Fruit fly (Drosophila melanogaster): ENCODE results near the gene CG11248.

The CG11248 gene

dm6 chr3L:21679687-21680086 lies at the start of gene CG11248, which contains the start of gene Als2 (continued):
- TF ChIP-seq CG1602 (GFP tag; optimal IDR thresholded peaks at IDR 0.05), result peak; percentile 81
- no peak for TF ChIP-seq Hr78 (GFP tag; optimal IDR thresholded peaks at IDR 0.05)
- no peak for TF ChIP-seq tio (GFP tag; optimal IDR thresholded peaks at IDR 0.05)
- no peak for TF ChIP-seq sd (tag; optimal IDR thresholded peaks at IDR 0.05)
- peak; percentile 20 for TF ChIP-seq NK7.1 (GFP tag; optimal IDR thresholded peaks at IDR 0.05)
- TF ChIP-seq CG15011 (GFP tag; optimal IDR thresholded peaks at IDR 0.05), result no peak
- no peak for TF ChIP-seq MESR4 (GFP tag; optimal IDR thresholded peaks at IDR 0.05)
- TF ChIP-seq CG13287 (GFP tag; IDR thresholded peaks at IDR 0.05; ENCODE audit: partially characterized antibody), result 0 out of 2 replicates have a peak, but pooled peaks have one; percentile 8
- no peak for TF ChIP-seq CG14965 (GFP tag; optimal IDR thresholded peaks at IDR 0.05; ENCODE audit: borderline replicate concordance)
- TF ChIP-seq CG3065 (GFP tag; optimal IDR thresholded peaks at IDR 0.05), result peak; percentile 28
- TF ChIP-seq CG42726 (GFP tag; IDR thresholded peaks at IDR 0.05; ENCODE audit: partially characterized antibody), result no peak
- TF ChIP-seq Meics (GFP tag; optimal IDR thresholded peaks at IDR 0.05), result peak; percentile 69
- TF ChIP-seq pros (GFP tag; optimal IDR thresholded peaks at IDR 0.05), result no peak
- TF ChIP-seq Sry-δ (GFP tag; optimal IDR thresholded peaks at IDR 0.05), result peak; percentile 60
- no peak for TF ChIP-seq Nf-YC (tag; optimal IDR thresholded peaks at IDR 0.05)
- TF ChIP-seq CG7357 (GFP tag; IDR thresholded peaks at IDR 0.05), result 0 out of 3 replicates have a peak, but pooled peaks have one; percentile 50
- TF ChIP-seq Myb (GFP tag; optimal IDR thresholded peaks at IDR 0.05), result peak; percentile 4
- TF ChIP-seq Hmr (GFP tag; optimal IDR thresholded peaks at IDR 0.05), result no peak
- peak; percentile 49; the same call in 1 of the 3 replicates for TF ChIP-seq C15 (GFP tag; IDR thresholded peaks at IDR 0.05)
- TF ChIP-seq kni (GFP tag; optimal IDR thresholded peaks at IDR 0.05), result no peak
- peak; percentile 54 for TF ChIP-seq Ets97D (GFP tag; optimal IDR thresholded peaks at IDR 0.05)
- no peak for TF ChIP-seq lbe (GFP tag; optimal IDR thresholded peaks at IDR 0.05)
- TF ChIP-seq CG11085 (GFP tag; IDR thresholded peaks at IDR 0.05), result no peak
- no peak for TF ChIP-seq Dfd (GFP tag; optimal IDR thresholded peaks at IDR 0.05)
- TF ChIP-seq p53 (GFP tag; optimal IDR thresholded peaks at IDR 0.05), result no peak
- peak; percentile 47; the same call in 1 of the 3 replicates for TF ChIP-seq CG14050 (GFP tag; IDR thresholded peaks at IDR 0.05)
- no peak for TF ChIP-seq Opbp (GFP tag; IDR thresholded peaks at IDR 0.05; ENCODE audit: partially characterized antibody)
- no peak for TF ChIP-seq sna (GFP tag; IDR thresholded peaks at IDR 0.05; ENCODE audit: partially characterized antibody)
- no peak for TF ChIP-seq nom (GFP tag; optimal IDR thresholded peaks at IDR 0.05)
- peak; percentile 75 for TF ChIP-seq pnt (GFP tag; optimal IDR thresholded peaks at IDR 0.05)
- peak; percentile 45 for TF ChIP-seq CG8089 (GFP tag; optimal IDR thresholded peaks at IDR 0.05)
- no peak for TF ChIP-seq salm (tag; optimal IDR thresholded peaks at IDR 0.05)
- TF ChIP-seq tup (GFP tag; optimal IDR thresholded peaks at IDR 0.05), result no peak
- TF ChIP-seq eyg (GFP tag; optimal IDR thresholded peaks at IDR 0.05), result peak; percentile 43
- no peak for TF ChIP-seq Tbp (GFP tag; optimal IDR thresholded peaks at IDR 0.05)
- TF ChIP-seq fd102C (GFP tag; optimal IDR thresholded peaks at IDR 0.05), result no peak
- no peak for TF ChIP-seq sug (tag; optimal IDR thresholded peaks at IDR 0.05)
- no peak for TF ChIP-seq Fer3 (tag; optimal IDR thresholded peaks at IDR 0.05)
- peak; percentile 21; the same call in 1 of the 2 replicates for TF ChIP-seq wor (GFP tag; IDR thresholded peaks at IDR 0.05)
- TF ChIP-seq cad (GFP tag; optimal IDR thresholded peaks at IDR 0.05), result no peak
- peak; percentile 20 for TF ChIP-seq CG3838 (GFP tag; optimal IDR thresholded peaks at IDR 0.05)
- no peak for TF ChIP-seq sens-2 (GFP tag; IDR thresholded peaks at IDR 0.05)
- TF ChIP-seq CG1832 (GFP tag; optimal IDR thresholded peaks at IDR 0.05), result no peak
- TF ChIP-seq CoRest (tag; optimal IDR thresholded peaks at IDR 0.05), result peak; percentile 87
- TF ChIP-seq CG10267 (tag; optimal IDR thresholded peaks at IDR 0.05), result peak; percentile 73
- no peak for TF ChIP-seq CG11696 (GFP tag; IDR thresholded peaks at IDR 0.05)
- TF ChIP-seq stc (GFP tag; IDR thresholded peaks at IDR 0.05), result 0 out of 2 replicates have a peak, but pooled peaks have one; percentile 22
- TF ChIP-seq fd64A (GFP tag; optimal IDR thresholded peaks at IDR 0.05), result no peak
- 0 out of 2 replicates have a peak, but pooled peaks have one; percentile 23 for TF ChIP-seq seq (GFP tag; IDR thresholded peaks at IDR 0.05)
- peak; percentile 41 for TF ChIP-seq CG10209 (GFP tag; optimal IDR thresholded peaks at IDR 0.05)
